Fruit fly (Drosophila melanogaster) whole organism, embryonic: ENCODE measurements around the gene spz5.

Experiments
- BEAF-32 ChIP-seq: fragments of 200-800 bp; sonication (Bioruptor generic); optimal IDR thresholded peaks from 3 replicates; lab custom pipeline; 2017; ENCODE audit warnings: missing biosample characterization, missing genetic modification characterization, mild to moderate bottlenecking, moderate library complexity, missing genetic modification reagents
- CG11456 ChIP-seq: fragments of 200-800 bp; sonication (Bioruptor generic); IDR thresholded peaks from 3 replicates; pipeline ENCODE4 v1.3.6; 2022; ENCODE audit warnings: missing biosample characterization, missing genetic modification characterization
- CG11504 ChIP-seq: fragments of 200-800 bp; sonication (Bioruptor generic); optimal IDR thresholded peaks from 3 replicates; lab custom pipeline; 2019; ENCODE audit warnings: missing biosample characterization, mild to moderate bottlenecking, missing genetic modification characterization, moderate library complexity
- CG12219 ChIP-seq: fragments of 200-800 bp; sonication (Bioruptor generic); optimal IDR thresholded peaks from 3 replicates; lab custom pipeline; 2018; ENCODE audit warnings: missing biosample characterization, mild to moderate bottlenecking, missing genetic modification characterization
- CG17361 ChIP-seq: fragments of 200-800 bp; sonication (Bioruptor generic); IDR thresholded peaks from 3 replicates; pipeline ENCODE4 v1.3.6; 2022; ENCODE audit warnings: missing biosample characterization, missing genetic modification characterization
- CG17829 ChIP-seq: fragments of 200-800 bp; optimal IDR thresholded peaks from 2 replicates; lab custom pipeline; 2019; ENCODE audit warnings: missing biosample characterization, mild to moderate bottlenecking, missing genetic modification characterization, moderate library complexity
- CG2199 ChIP-seq: fragments of 200-800 bp; sonication (Bioruptor generic); IDR thresholded peaks from 3 replicates; pipeline ENCODE4 v1.3.6; 2022; ENCODE audit warnings: missing biosample characterization, missing genetic modification characterization
- CG34376 ChIP-seq: fragments of 200-800 bp; sonication (Bioruptor generic); optimal IDR thresholded peaks from 2 replicates; lab custom pipeline; 2018; ENCODE audit warnings: missing biosample characterization, mild to moderate bottlenecking, missing genetic modification characterization
- CG7963 ChIP-seq: fragments of 200-800 bp; sonication (Bioruptor generic); IDR thresholded peaks from 3 replicates; pipeline ENCODE4 v1.3.6; 2022; ENCODE audit warnings: missing biosample characterization, missing genetic modification characterization; ENCODE audit not compliant: partially characterized antibody
- CG8765 ChIP-seq: fragments of 200-800 bp; sonication (Bioruptor generic); IDR thresholded peaks from 2 replicates; pipeline ENCODE4 v1.3.6; 2022; ENCODE audit warnings: missing biosample characterization, missing genetic modification characterization
- CG8944 ChIP-seq: fragments of 200-800 bp; sonication (Bioruptor generic); optimal IDR thresholded peaks from 3 replicates; lab custom pipeline; 2016; ENCODE audit warnings: missing biosample characterization, missing genetic modification characterization
- CG9609 ChIP-seq: fragments of 200-800 bp; sonication (Bioruptor generic); optimal IDR thresholded peaks from 3 replicates; lab custom pipeline; 2016; ENCODE audit warnings: missing biosample characterization, missing genetic modification characterization
- CG9876 ChIP-seq: fragments of 200-800 bp; sonication (Bioruptor generic); optimal IDR thresholded peaks from 2 replicates; lab custom pipeline; 2016; ENCODE audit warnings: missing biosample characterization, missing genetic modification characterization
- Dip3 ChIP-seq: fragments of 200-800 bp; sonication (Bioruptor generic); optimal IDR thresholded peaks from 3 replicates; lab custom pipeline; 2016; ENCODE audit warnings: missing biosample characterization, missing genetic modification characterization
- GATAe ChIP-seq: fragments of 200-800 bp; sonication (Bioruptor generic); conservative IDR thresholded peaks from 2 replicates; pipeline ENCODE4 v1.3.6; 2022; ENCODE audit warnings: missing biosample characterization, missing genetic modification characterization
- Gug ChIP-seq: fragments of 200-800 bp; sonication (Bioruptor generic); IDR thresholded peaks from 4 replicates; pipeline ENCODE4 v1.3.6; 2022; ENCODE audit warnings: missing biosample characterization, missing genetic modification characterization
- Hmx ChIP-seq: fragments of 200-800 bp; sonication (Bioruptor generic); optimal IDR thresholded peaks from 2 replicates; lab custom pipeline; 2016; ENCODE audit warnings: missing biosample characterization, missing genetic modification characterization
- Hr3 ChIP-seq: fragments of 200-800 bp; sonication (Bioruptor generic); optimal IDR thresholded peaks from 3 replicates; lab custom pipeline; 2016; ENCODE audit warnings: missing biosample characterization, missing genetic modification characterization
- Jarid2 ChIP-seq: fragments of 200-800 bp; sonication (Bioruptor generic); optimal IDR thresholded peaks from 3 replicates; lab custom pipeline; 2017; ENCODE audit warnings: mild to moderate bottlenecking, missing biosample characterization, missing genetic modification reagents, missing genetic modification characterization
- Lpt ChIP-seq: fragments of >200 bp; optimal IDR thresholded peaks from 2 replicates; lab custom pipeline; 2018; ENCODE audit warnings: missing biosample characterization, missing genetic modification characterization
- Max ChIP-seq: fragments of 200-800 bp; sonication (Bioruptor generic); optimal IDR thresholded peaks from 2 replicates; lab custom pipeline; 2016; ENCODE audit warnings: missing biosample characterization, mild to moderate bottlenecking, missing genetic modification characterization
- Myb ChIP-seq: fragments of 200-800 bp; sonication (Bioruptor generic); optimal IDR thresholded peaks from 2 replicates; lab custom pipeline; 2016; ENCODE audit warnings: missing biosample characterization, missing genetic modification characterization
- Nf-YB ChIP-seq: fragments of 200-800 bp; sonication (Bioruptor generic); optimal IDR thresholded peaks from 3 replicates; lab custom pipeline; 2019; ENCODE audit warnings: missing biosample characterization, mild to moderate bottlenecking, missing genetic modification characterization, moderate library complexity
- Opbp ChIP-seq: fragments of 200-800 bp; sonication (Bioruptor generic); IDR thresholded peaks from 3 replicates; pipeline ENCODE4 v1.3.6; 2022; ENCODE audit warnings: missing biosample characterization, missing genetic modification characterization; ENCODE audit not compliant: partially characterized antibody
- PHDP ChIP-seq: fragments of 200-800 bp; sonication (Bioruptor generic); optimal IDR thresholded peaks from 3 replicates; lab custom pipeline; 2018; ENCODE audit warnings: missing biosample characterization, mild to moderate bottlenecking, missing genetic modification characterization, moderate library complexity
- Sox100B ChIP-seq: fragments of 200-800 bp; sonication (Bioruptor generic); optimal IDR thresholded peaks from 3 replicates; lab custom pipeline; 2018; ENCODE audit warnings: missing biosample characterization, mild to moderate bottlenecking, missing genetic modification characterization
- Sry-δ ChIP-seq: fragments of 200-800 bp; sonication (Bioruptor generic); optimal IDR thresholded peaks from 2 replicates; lab custom pipeline; 2016; ENCODE audit warnings: missing biosample characterization, missing genetic modification characterization
- ac ChIP-seq: fragments of 200-800 bp; sonication (Bioruptor generic); optimal IDR thresholded peaks from 3 replicates; lab custom pipeline; 2017; ENCODE audit warnings: missing biosample characterization, mild to moderate bottlenecking, missing genetic modification characterization
- ara ChIP-seq: fragments of 200-800 bp; sonication (Bioruptor generic); IDR thresholded peaks from 2 replicates; pipeline ENCODE4 v1.3.6; 2022; ENCODE audit warnings: missing biosample characterization, missing genetic modification characterization
- bcd ChIP-seq: fragments of 200-800 bp; sonication (Bioruptor generic); optimal IDR thresholded peaks from 2 replicates; lab custom pipeline; 2017; ENCODE audit warnings: missing biosample characterization, mild to moderate bottlenecking, missing genetic modification characterization
- ci ChIP-seq: fragments of 200-800 bp; sonication (Bioruptor generic); IDR thresholded peaks from 3 replicates; pipeline ENCODE4 v1.3.6; 2022; ENCODE audit warnings: missing biosample characterization, missing genetic modification characterization
- corto ChIP-seq: fragments of 200-800 bp; sonication (Bioruptor generic); optimal IDR thresholded peaks from 2 replicates; lab custom pipeline; 2016; ENCODE audit warnings: missing biosample characterization, mild to moderate bottlenecking, missing genetic modification characterization, moderate library complexity
- croc ChIP-seq: fragments of 200-800 bp; sonication (Bioruptor generic); conservative IDR thresholded peaks from 3 replicates; pipeline ENCODE4 v1.3.6; 2022; ENCODE audit warnings: missing biosample characterization, missing genetic modification characterization
- cwo ChIP-seq: fragments of 200-800 bp; sonication (Bioruptor generic); optimal IDR thresholded peaks from 3 replicates; lab custom pipeline; 2017; ENCODE audit warnings: missing biosample characterization, missing genetic modification characterization, mild to moderate bottlenecking, moderate library complexity, missing genetic modification reagents
- dpn ChIP-seq, 2 experiments: fragments of 200-800 bp; sonication (Bioruptor generic); optimal IDR thresholded peaks; 3 replicates each; lab custom pipeline; 2016; ENCODE audit warnings: missing biosample characterization in 2 of 2, missing genetic modification characterization in 2 of 2
- eve ChIP-seq, 2 experiments: fragments of >200 bp; optimal IDR thresholded peaks; 2 replicates each; lab custom pipeline; 2017; ENCODE audit warnings: missing biosample characterization in 2 of 2, missing genetic modification characterization in 2 of 2
- fd96Cb ChIP-seq: fragments of 200-800 bp; sonication (Bioruptor generic); optimal IDR thresholded peaks from 2 replicates; lab custom pipeline; 2018; ENCODE audit warnings: missing biosample characterization, mild to moderate bottlenecking, missing genetic modification characterization, moderate library complexity
- gfzf ChIP-seq: fragments of 200-800 bp; sonication (Bioruptor generic); optimal IDR thresholded peaks from 2 replicates; lab custom pipeline; 2016; ENCODE audit warnings: missing biosample characterization, mild to moderate bottlenecking, missing genetic modification characterization, moderate library complexity
- kah ChIP-seq: fragments of 200-800 bp; sonication (Bioruptor generic); optimal IDR thresholded peaks from 2 replicates; lab custom pipeline; 2018; ENCODE audit warnings: missing biosample characterization, mild to moderate bottlenecking, missing genetic modification characterization
- kay ChIP-seq: fragments of 200-800 bp; sonication (Bioruptor generic); optimal IDR thresholded peaks from 2 replicates; lab custom pipeline; 2016; ENCODE audit warnings: missing biosample characterization, missing genetic modification characterization
- kni ChIP-seq: fragments of 200-800 bp; sonication (Bioruptor generic); optimal IDR thresholded peaks from 3 replicates; lab custom pipeline; 2017; ENCODE audit warnings: mild to moderate bottlenecking, missing biosample characterization, missing genetic modification reagents, missing genetic modification characterization
- knrl ChIP-seq: fragments of 200-800 bp; sonication (Bioruptor generic); IDR thresholded peaks from 3 replicates; pipeline ENCODE4 v1.3.6; 2022; ENCODE audit warnings: missing biosample characterization, missing genetic modification characterization; ENCODE audit not compliant: partially characterized antibody
- lbe ChIP-seq: fragments of 200-800 bp; sonication (Bioruptor generic); optimal IDR thresholded peaks from 2 replicates; lab custom pipeline; 2016; ENCODE audit warnings: missing biosample characterization, mild to moderate bottlenecking, missing genetic modification characterization
- schlank ChIP-seq: fragments of 200-800 bp; sonication (Bioruptor generic); optimal IDR thresholded peaks from 2 replicates; lab custom pipeline; 2018; ENCODE audit warnings: missing biosample characterization, mild to moderate bottlenecking, missing genetic modification characterization
- slou ChIP-seq: fragments of 200-800 bp; sonication (Bioruptor generic); optimal IDR thresholded peaks from 3 replicates; lab custom pipeline; 2016; ENCODE audit warnings: missing biosample characterization, missing genetic modification characterization
- sob ChIP-seq: fragments of 200-800 bp; sonication (Bioruptor generic); IDR thresholded peaks from 2 replicates; pipeline ENCODE4 v1.3.6; 2022; ENCODE audit warnings: missing biosample characterization, missing genetic modification characterization
- tgo ChIP-seq: fragments of 200-800 bp; sonication (Bioruptor generic); IDR thresholded peaks from 3 replicates; pipeline ENCODE4 v1.3.6; 2022; ENCODE audit warnings: missing biosample characterization, missing genetic modification characterization
- tio ChIP-seq: fragments of 200-800 bp; sonication (Bioruptor generic); optimal IDR thresholded peaks from 2 replicates; lab custom pipeline; 2017; ENCODE audit warnings: missing biosample characterization, missing genetic modification characterization, inconsistent platforms
- unc-4 ChIP-seq: fragments of 200-800 bp; sonication (Bioruptor generic); IDR thresholded peaks from 2 replicates; pipeline ENCODE4 v1.3.6; 2022; ENCODE audit warnings: missing biosample characterization, missing genetic modification characterization; ENCODE audit not compliant: partially characterized antibody
- usp ChIP-seq: fragments of >200 bp; optimal IDR thresholded peaks from 2 replicates; lab custom pipeline; 2017; ENCODE audit warnings: missing biosample characterization, missing genetic modification characterization
- wdn ChIP-seq: fragments of 200-800 bp; sonication (Bioruptor generic); IDR thresholded peaks from 2 replicates; pipeline ENCODE4 v1.3.6; 2022; ENCODE audit warnings: missing biosample characterization, missing genetic modification characterization

The spz5 gene

dm6 chr3L:2851771-2852170 lies 40.2 kb downstream of the spz5 start (continued):
- peak; percentile 66 for TF ChIP-seq CG11504 (tag; lab: Kevin White, UChicago)
- TF ChIP-seq bcd = peak; percentile 47
- peak; percentile 55; the same call in 1 of the 2 replicates for TF ChIP-seq CG8765 (GFP tag; lab: Robert Waterston, UW)
- TF ChIP-seq Dip3 = peak; percentile 49
- peak; percentile 61; the same call in 2 of the 3 replicates for TF ChIP-seq CG17361 (GFP tag; lab: Robert Waterston, UW)
- TF ChIP-seq usp = no peak
- TF ChIP-seq Opbp = peak; percentile 70
- peak; percentile 6 for TF ChIP-seq Nf-YB (GFP tag; lab: Kevin White, UChicago)
- TF ChIP-seq fd96Cb = peak; percentile 11
- TF ChIP-seq Sox100B (GFP tag; lab: Kevin White, UChicago) = no peak
- peak; percentile 16 for TF ChIP-seq gfzf
- TF ChIP-seq CG7963 (GFP tag; lab: Robert Waterston, UW) = no peak
- TF ChIP-seq tio (GFP tag; lab: Kevin White, UChicago) = peak; percentile 29
- peak; percentile 54 for TF ChIP-seq tgo
- TF ChIP-seq knrl (GFP tag; lab: Robert Waterston, UW) = peak; percentile 82
- TF ChIP-seq Hmx (GFP tag; lab: Kevin White, UChicago) = no peak
- peak; percentile 97 for TF ChIP-seq CG2199 (GFP tag; lab: Robert Waterston, UW)
- TF ChIP-seq Lpt = no peak
- TF ChIP-seq unc-4 (GFP tag; lab: Robert Waterston, UW) = peak; percentile 43; the same call in 1 of the 2 replicates
- peak; percentile 51 for TF ChIP-seq slou (GFP tag; lab: Kevin White, UChicago)
- no peak for TF ChIP-seq kni (GFP tag; lab: Kevin White, UChicago)
- TF ChIP-seq lbe (GFP tag; lab: Kevin White, UChicago) = no peak
- peak; percentile 69 to 77 for TF ChIP-seq dpn (GFP tag; optimal IDR thresholded peaks at IDR 0.05; lab: Kevin White, UChicago)
- peak; percentile 44; the same call in 1 of the 2 replicates for TF ChIP-seq ara (GFP tag; lab: Robert Waterston, UW)
- peak; percentile 71 for TF ChIP-seq Myb
- TF ChIP-seq BEAF-32 (GFP tag; lab: Kevin White, UChicago) = peak; percentile 59
- peak; percentile 45 for TF ChIP-seq PHDP
- TF ChIP-seq wdn = no peak
- peak; percentile 96 for TF ChIP-seq CG11456 (GFP tag; lab: Robert Waterston, UW)
- peak; percentile 40 for TF ChIP-seq Jarid2 (GFP tag; lab: Kevin White, UChicago)
- no peak for TF ChIP-seq eve (GFP tag; optimal IDR thresholded peaks at IDR 0.05; lab: Kevin White, UChicago)
- TF ChIP-seq cwo (GFP tag; lab: Kevin White, UChicago) = no peak
- TF ChIP-seq GATAe (GFP tag; lab: Robert Waterston, UW) = no peak
- TF ChIP-seq croc (GFP tag; lab: Robert Waterston, UW) = peak; percentile 15; the same call in 1 of the 3 replicates
- peak; percentile 73 for TF ChIP-seq CG17829 (tag; lab: Kevin White, UChicago)
- TF ChIP-seq ci (GFP tag; lab: Robert Waterston, UW) = peak; percentile 82
- no peak for TF ChIP-seq ac (GFP tag; lab: Kevin White, UChicago)
- no peak for TF ChIP-seq schlank (tag; lab: Kevin White, UChicago)
- peak; percentile 57; the same call in 2 of the 4 replicates for TF ChIP-seq Gug
- TF ChIP-seq CG9609 (GFP tag; lab: Kevin White, UChicago) = peak; percentile 59
- peak; percentile 84 for TF ChIP-seq CG9876
- TF ChIP-seq Sry-δ (GFP tag; lab: Kevin White, UChicago) = peak; percentile 37
- TF ChIP-seq kah = no peak
- peak; percentile 68; the same call in 1 of the 2 replicates for TF ChIP-seq sob (GFP tag; lab: Robert Waterston, UW)
- TF ChIP-seq CG34376 (GFP tag; lab: Kevin White, UChicago) = no peak
- TF ChIP-seq kay (GFP tag; lab: Kevin White, UChicago) = no peak
- peak; percentile 20 for TF ChIP-seq Max
- TF ChIP-seq CG8944 = peak; percentile 66
- TF ChIP-seq Hr3 (GFP tag; lab: Kevin White, UChicago) = peak; percentile 74
- no peak for TF ChIP-seq corto (GFP tag; lab: Kevin White, UChicago)
- no peak for TF ChIP-seq CG12219 (GFP tag; lab: Kevin White, UChicago)
